Worm (Caenorhabditis elegans) whole organism, L4 larva: ENCODE data around the gene F13E9.9.

Experiments
- F26F4.8 ChIP-seq: fragments of 200-800 bp; sonication (Bioruptor generic); conservative IDR thresholded peaks from 2 replicates; pipeline ENCODE4 v1.3.6; 2022; ENCODE audit warnings: missing genetic modification characterization, missing compliant biosample characterization
- F44E2.7 ChIP-seq: fragments of 200-800 bp; sonication (Bioruptor generic); IDR thresholded peaks from 2 replicates; pipeline ENCODE4 v2.1.2; 2022; ENCODE audit warnings: missing genetic modification characterization, missing compliant biosample characterization
- F49E8.2 ChIP-seq: sonication (generic microtip); optimal IDR thresholded peaks from 2 replicates; lab custom pipeline; 2016; ENCODE audit warnings: missing compliant biosample characterization, mild to moderate bottlenecking, missing genetic modification characterization, borderline replicate concordance
- T20F7.1 ChIP-seq: fragments of 200-800 bp; sonication (Bioruptor generic); optimal IDR thresholded peaks from 2 replicates; lab custom pipeline; 2018; ENCODE audit warnings: mild to moderate bottlenecking, missing genetic modification characterization, missing compliant biosample characterization
- T26A8.4 ChIP-seq: fragments of 200-800 bp; sonication (Bioruptor generic); IDR thresholded peaks from 2 replicates; pipeline ENCODE4 v1.3.6; 2022; ENCODE audit warnings: missing genetic modification characterization, missing compliant biosample characterization
- Y48G9A.11 ChIP-seq: fragments of 200-800 bp; sonication (Bioruptor generic); IDR thresholded peaks from 2 replicates; pipeline ENCODE4 v1.3.6; 2022; ENCODE audit warnings: missing genetic modification reagents, missing genetic modification characterization, missing compliant biosample characterization
- Y75B8A.6 ChIP-seq: fragments of 200-800 bp; sonication (Bioruptor generic); IDR thresholded peaks from 2 replicates; pipeline ENCODE4 v1.3.6; 2022; ENCODE audit warnings: missing genetic modification reagents, missing genetic modification characterization, missing compliant biosample characterization
- aha-1 ChIP-seq: fragments of 150-350 bp; peaks from one replicate; lab custom pipeline; 2014; ENCODE audit warnings: missing biosample characterization, missing genetic modification characterization
- arid-1 ChIP-seq: fragments of 200-800 bp; sonication (Bioruptor generic); conservative IDR thresholded peaks from 2 replicates; pipeline ENCODE4 v1.3.6; 2022; ENCODE audit warnings: missing genetic modification reagents, missing genetic modification characterization, missing compliant biosample characterization
- ceh-28 ChIP-seq: fragments of 150-350 bp; optimal IDR thresholded peaks from 2 replicates; lab custom pipeline; 2014; ENCODE audit warnings: missing biosample characterization, missing genetic modification reagents, missing genetic modification characterization
- ceh-32 ChIP-seq: sonication (generic microtip); optimal IDR thresholded peaks from 2 replicates; lab custom pipeline; 2016; ENCODE audit warnings: mild to moderate bottlenecking, missing genetic modification characterization, missing compliant biosample characterization; ENCODE audit not compliant: poor library complexity
- ceh-44 ChIP-seq: fragments of 200-800 bp; sonication (Bioruptor generic); IDR thresholded peaks from 2 replicates; pipeline ENCODE4 v1.3.6; 2022; ENCODE audit warnings: missing genetic modification reagents, missing genetic modification characterization, missing compliant biosample characterization
- ceh-62 ChIP-seq: sonication (generic microtip); optimal IDR thresholded peaks from 2 replicates; lab custom pipeline; 2017; ENCODE audit warnings: missing biosample characterization, missing genetic modification characterization
- ceh-82 ChIP-seq: sonication (generic microtip); optimal IDR thresholded peaks from 2 replicates; lab custom pipeline; 2017; ENCODE audit warnings: missing biosample characterization, missing genetic modification characterization
- ces-1 ChIP-seq: fragments of 150-350 bp; sonication (generic microtip); optimal IDR thresholded peaks from 4 replicates; lab custom pipeline; 2014; ENCODE audit warnings: missing biosample characterization, missing genetic modification reagents, missing genetic modification characterization
- daf-16 ChIP-seq, 3 experiments: sonication (generic microtip); optimal IDR thresholded peaks; 2 replicates each; lab custom pipeline; 2016 to 2017; ENCODE audit warnings: missing genetic modification characterization in 3 of 3, missing genetic modification reagents in 3 of 3, mild to moderate bottlenecking in 2 of 3, missing compliant biosample characterization in 2 of 3, missing biosample characterization in 1 of 3, moderate library complexity in 1 of 3
- dmd-9 ChIP-seq: fragments of 200-800 bp; sonication (Bioruptor generic); IDR thresholded peaks from 2 replicates; pipeline ENCODE4 v1.3.6; 2022; ENCODE audit warnings: missing genetic modification reagents, missing genetic modification characterization, missing compliant biosample characterization
- duxl-1 ChIP-seq: sonication (generic microtip); optimal IDR thresholded peaks from 2 replicates; lab custom pipeline; 2016; ENCODE audit warnings: mild to moderate bottlenecking, missing genetic modification characterization, moderate library complexity, missing compliant biosample characterization; ENCODE audit not compliant: poor library complexity
- dve-1 ChIP-seq: sonication (generic microtip); optimal IDR thresholded peaks from 2 replicates; lab custom pipeline; 2017; ENCODE audit warnings: antibody characterized with exemption, mild to moderate bottlenecking, missing genetic modification characterization, missing compliant biosample characterization; ENCODE audit not compliant: insufficient read depth
- egl-27 ChIP-seq: sonication (generic microtip); optimal IDR thresholded peaks from 3 replicates; lab custom pipeline; 2017; ENCODE audit warnings: missing biosample characterization, missing genetic modification reagents, missing genetic modification characterization
- fos-1 ChIP-seq: fragments of 150-350 bp; optimal IDR thresholded peaks from 2 replicates; lab custom pipeline; 2014; ENCODE audit warnings: missing biosample characterization, missing genetic modification characterization
- hlh-30 ChIP-seq: sonication (generic microtip); optimal IDR thresholded peaks from 2 replicates; lab custom pipeline; 2017; ENCODE audit warnings: antibody characterized with exemption, mild to moderate bottlenecking, missing genetic modification characterization, missing compliant biosample characterization; ENCODE audit not compliant: insufficient read depth
- hmg-1.1 ChIP-seq: fragments of 200-800 bp; sonication (Bioruptor generic); IDR thresholded peaks from 2 replicates; pipeline ENCODE4 v1.3.6; 2022; ENCODE audit warnings: missing genetic modification reagents, missing genetic modification characterization, missing compliant biosample characterization
- lin-13 ChIP-seq: fragments of 150-350 bp; optimal IDR thresholded peaks from 2 replicates; lab custom pipeline; 2014; ENCODE audit warnings: missing biosample characterization, missing genetic modification reagents, missing genetic modification characterization
- lin-15B ChIP-seq: fragments of 150-350 bp; sonication (generic microtip); optimal IDR thresholded peaks from 3 replicates; lab custom pipeline; 2014; ENCODE audit warnings: missing biosample characterization, missing genetic modification characterization
- lin-29 ChIP-seq: fragments of 200-800 bp; sonication (Bioruptor generic); IDR thresholded peaks from 2 replicates; pipeline ENCODE4 v1.3.6; 2022; ENCODE audit warnings: missing genetic modification reagents, missing genetic modification characterization, missing compliant biosample characterization
- lin-38 ChIP-seq: fragments of 200-800 bp; sonication (Bioruptor generic); IDR thresholded peaks from 2 replicates; pipeline ENCODE4 v1.3.6; 2022; ENCODE audit warnings: missing genetic modification reagents, missing genetic modification characterization, missing compliant biosample characterization
- lsy-2 ChIP-seq, 2 experiments: fragments of 150-350 bp in 1 of 2; sonication (generic microtip) in 1 of 2; optimal IDR thresholded peaks; 2 replicates each; lab custom pipeline; 2014 to 2017; ENCODE audit warnings: missing biosample characterization in 2 of 2, missing genetic modification characterization in 2 of 2
- madf-5 ChIP-seq, 2 experiments: fragments of 200-800 bp; sonication (Bioruptor generic); IDR thresholded peaks; 2 replicates each; pipeline ENCODE4 v1.3.6; 2022; ENCODE audit warnings: missing compliant biosample characterization in 2 of 2, missing genetic modification characterization in 2 of 2
- madf-9 ChIP-seq: fragments of 200-800 bp; sonication (Bioruptor generic); conservative IDR thresholded peaks from 2 replicates; pipeline ENCODE4 v1.3.6; 2022; ENCODE audit warnings: missing genetic modification reagents, missing genetic modification characterization, missing compliant biosample characterization
- mdl-1 ChIP-seq, 2 experiments: fragments of 150-350 bp in 1 of 2; sonication (generic microtip) in 1 of 2; optimal IDR thresholded peaks; 2 replicates each; lab custom pipeline; 2014 to 2017; ENCODE audit warnings: missing biosample characterization in 2 of 2, missing genetic modification characterization in 2 of 2
- nhr-10 ChIP-seq: fragments of 150-350 bp; optimal IDR thresholded peaks from 2 replicates; lab custom pipeline; 2014; ENCODE audit warnings: missing biosample characterization, missing genetic modification characterization
- nhr-11 ChIP-seq: fragments of 150-350 bp; optimal IDR thresholded peaks from 2 replicates; lab custom pipeline; 2014; ENCODE audit warnings: missing biosample characterization, missing genetic modification characterization
- nhr-111 ChIP-seq: fragments of 200-800 bp; sonication (Bioruptor generic); optimal IDR thresholded peaks from 2 replicates; lab custom pipeline; 2018; ENCODE audit warnings: mild to moderate bottlenecking, missing genetic modification characterization, missing compliant biosample characterization
- nhr-28 ChIP-seq: fragments of 150-350 bp; optimal IDR thresholded peaks from 2 replicates; lab custom pipeline; 2014; ENCODE audit warnings: missing biosample characterization, missing genetic modification characterization
- nhr-48 ChIP-seq: sonication (generic microtip); optimal IDR thresholded peaks from 2 replicates; lab custom pipeline; 2016; ENCODE audit warnings: mild to moderate bottlenecking, missing genetic modification characterization, missing compliant biosample characterization
- nhr-6 ChIP-seq: fragments of 150-350 bp; optimal IDR thresholded peaks from 2 replicates; lab custom pipeline; 2014; ENCODE audit warnings: missing biosample characterization, missing genetic modification characterization
- nhr-76 ChIP-seq: fragments of 150-350 bp; optimal IDR thresholded peaks from 2 replicates; lab custom pipeline; 2014; ENCODE audit warnings: missing biosample characterization, missing genetic modification characterization
- rbr-2 ChIP-seq: sonication (generic microtip); optimal IDR thresholded peaks from 2 replicates; lab custom pipeline; 2016; ENCODE audit warnings: missing genotype, missing genetic modification characterization, missing compliant biosample characterization
- sdz-12 ChIP-seq: fragments of 200-800 bp; sonication (Bioruptor generic); optimal IDR thresholded peaks from 2 replicates; lab custom pipeline; 2018; ENCODE audit warnings: mild to moderate bottlenecking, missing genetic modification characterization, missing compliant biosample characterization
- spr-3 ChIP-seq: fragments of 200-800 bp; sonication (Bioruptor generic); optimal IDR thresholded peaks from 2 replicates; lab custom pipeline; 2018; ENCODE audit warnings: mild to moderate bottlenecking, missing genetic modification characterization, missing compliant biosample characterization
- tag-97 ChIP-seq: fragments of 200-800 bp; sonication (Bioruptor generic); IDR thresholded peaks from 2 replicates; pipeline ENCODE4 v1.3.6; 2022; ENCODE audit warnings: missing genetic modification characterization, missing compliant biosample characterization
- unc-39 ChIP-seq: sonication (generic microtip); optimal IDR thresholded peaks from 2 replicates; lab custom pipeline; 2017; ENCODE audit warnings: missing biosample characterization, missing genetic modification characterization
- zag-1 ChIP-seq: fragments of 150-350 bp; optimal IDR thresholded peaks from 2 replicates; lab custom pipeline; 2014; ENCODE audit warnings: missing biosample characterization, missing genetic modification characterization
- zfp-2 ChIP-seq: sonication (generic microtip); optimal IDR thresholded peaks from 2 replicates; lab custom pipeline; 2016; ENCODE audit warnings: mild to moderate bottlenecking, missing genetic modification characterization, missing compliant biosample characterization
- zip-11 ChIP-seq: fragments of 200-800 bp; sonication (Bioruptor generic); IDR thresholded peaks from 2 replicates; pipeline ENCODE4 v1.3.6; 2022; ENCODE audit warnings: missing genetic modification characterization, missing compliant biosample characterization
- ztf-11 ChIP-seq: fragments of 150-350 bp; optimal IDR thresholded peaks from 2 replicates; lab custom pipeline; 2014; ENCODE audit warnings: missing biosample characterization, missing genetic modification characterization

F13E9.9 gene

ce11 chrIV:10858300-10859016 is 40.5 kb downstream of the F13E9.9 start, which contains the start of the genes T11G6.2 and hars-1 (continued):
- no peak for TF ChIP-seq zip-11 (GFP tag; lab: Robert Waterston, UW)
- TF ChIP-seq ces-1 (GFP tag; lab: Kevin White, UChicago): no peak
- no peak for TF ChIP-seq F44E2.7 (GFP tag; lab: Robert Waterston, UW)
- peak; percentile 83 for TF ChIP-seq hlh-30 (tag; lab: Kevin White, UChicago)
- TF ChIP-seq ceh-28: no peak
- no peak for TF ChIP-seq ceh-62
- no peak for TF ChIP-seq madf-9
- TF ChIP-seq mdl-1 (tag; optimal IDR thresholded peaks at IDR 0.05; lab: Kevin White, UChicago): peak in 1 of 2 experiments; percentile 81
- no peak for TF ChIP-seq aha-1 (tag; lab: Kevin White, UChicago)
- no peak for TF ChIP-seq madf-5 (GFP tag; IDR thresholded peaks at IDR 0.05; lab: Robert Waterston, UW)
- TF ChIP-seq lin-38 (GFP tag; lab: Robert Waterston, UW): peak; percentile 66
- no peak for TF ChIP-seq F26F4.8
- TF ChIP-seq dve-1 (tag; lab: Kevin White, UChicago): peak; percentile 36
- TF ChIP-seq lsy-2 (tag; optimal IDR thresholded peaks at IDR 0.05; lab: Kevin White, UChicago): peak in 1 of 2 experiments; percentile 40
- no peak for TF ChIP-seq egl-27 (tag; lab: Kevin White, UChicago)
- no peak for TF ChIP-seq daf-16 (GFP tag; optimal IDR thresholded peaks at IDR 0.05; lab: Kevin White, UChicago)
- peak; percentile 84 for TF ChIP-seq daf-16 (tag; optimal IDR thresholded peaks at IDR 0.05; lab: Kevin White, UChicago)

- TF ChIP-seq Y48G9A.11 (GFP tag; lab: Robert Waterston, UW): no peak
- no peak for TF ChIP-seq ceh-82 (tag; lab: Kevin White, UChicago)
- TF ChIP-seq lin-13 (GFP tag; lab: Kevin White, UChicago): no peak
- no peak for TF ChIP-seq duxl-1 (tag; lab: Kevin White, UChicago)
- no peak for TF ChIP-seq nhr-48 (tag; lab: Kevin White, UChicago)
- TF ChIP-seq ceh-32: no peak
- TF ChIP-seq T20F7.1: no peak
- TF ChIP-seq unc-39 (tag; lab: Kevin White, UChicago): no peak
- TF ChIP-seq madf-5 (GFP tag; IDR thresholded peaks at IDR 0.05; lab: Robert Waterston, UW): no peak
- TF ChIP-seq lin-38 (GFP tag; lab: Robert Waterston, UW): no peak
- no peak for TF ChIP-seq rbr-2
- TF ChIP-seq ceh-44 (GFP tag; lab: Robert Waterston, UW): no peak
- no peak for TF ChIP-seq zfp-2 (tag; lab: Kevin White, UChicago)
- TF ChIP-seq, all 104 proteins: peak for 0
These were observed 43.0 kb downstream of the F13E9.9 start for ce11 chrIV:10855946-10856345.

- TF ChIP-seq Y75B8A.6 (GFP tag; lab: Robert Waterston, UW) (no peak), nhr-28 (tag; lab: Kevin White, UChicago) (peak; percentile 28), dve-1 (tag; lab: Kevin White, UChicago) (no peak), T26A8.4 (GFP tag; lab: Robert Waterston, UW) (no peak), zag-1 (tag; lab: Kevin White, UChicago) (no peak), F49E8.2 (no peak), lin-29 (no peak), hmg-1.1 (no peak), ces-1 (GFP tag; lab: Kevin White, UChicago) (no peak), sdz-12 (GFP tag; lab: Kevin White, UChicago) (no peak), nhr-48 (tag; lab: Kevin White, UChicago) (no peak), nhr-111 (GFP tag; lab: Kevin White, UChicago) (no peak), spr-3 (GFP tag; lab: Kevin White, UChicago) (no peak), lin-15B (tag; lab: Kevin White, UChicago) (no peak), ztf-11 (tag; lab: Kevin White, UChicago) (no peak), arid-1 (GFP tag; lab: Robert Waterston, UW) (no peak), aha-1 (tag; lab: Kevin White, UChicago) (peak; percentile 91), lsy-2 (tag; optimal IDR thresholded peaks at IDR 0.05; lab: Kevin White, UChicago) (no peak), nhr-10 (tag; lab: Kevin White, UChicago) (no peak), F44E2.7 (GFP tag; lab: Robert Waterston, UW) (no peak), fos-1 (tag; lab: Kevin White, UChicago) (no peak), tag-97 (no peak), dmd-9 (no peak), nhr-6 (tag; lab: Kevin White, UChicago) (no peak), nhr-76 (peak; percentile 13), nhr-11 (tag; lab: Kevin White, UChicago) (no peak)
These were observed 43.9 kb downstream of the F13E9.9 start, which contains the start of gene T11G6.3 for ce11 chrIV:10855049-10855448. T11G6.3 (minus strand) TSS chrIV:10855237.
